Fruit fly (Drosophila melanogaster): ENCODE data around the gene Gcn2.

Gcn2 gene

DNA sequence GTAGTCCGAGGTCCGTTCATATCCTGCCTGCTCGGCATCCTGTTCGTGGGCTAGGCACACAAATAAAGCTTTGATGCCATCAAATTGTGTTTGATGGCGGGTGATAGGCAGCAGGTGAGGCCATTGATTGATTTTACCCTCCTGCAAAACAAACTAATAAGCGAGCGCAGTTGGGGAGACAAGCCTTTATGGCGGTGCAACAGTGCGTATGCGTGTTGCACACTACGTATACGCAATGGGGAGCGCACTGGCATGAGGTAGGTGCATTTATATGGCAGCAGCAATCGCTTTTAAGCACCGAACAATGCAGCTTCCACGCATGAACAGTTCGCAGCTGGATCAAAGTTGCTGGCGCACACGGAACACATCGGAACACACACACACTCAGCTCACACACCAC lies 15.0 kb upstream of the Gcn2 start:
- TF ChIP-seq Ets98B (GFP tag; IDR thresholded peaks at IDR 0.05), result no peak
- TF ChIP-seq EcR (GFP tag; optimal IDR thresholded peaks at IDR 0.05), result no peak
- TF ChIP-seq CG9948 (tag; optimal IDR thresholded peaks at IDR 0.05), result no peak
- TF ChIP-seq CG17806 (tag; optimal IDR thresholded peaks at IDR 0.05), result no peak
- TF ChIP-seq fd96Ca (GFP tag; IDR thresholded peaks at IDR 0.05), result no peak
- TF ChIP-seq CG32121 (GFP tag; IDR thresholded peaks at IDR 0.05), result no peak
- TF ChIP-seq Snoo (tag; optimal IDR thresholded peaks at IDR 0.05), result no peak
- TF ChIP-seq CG15710 (tag; optimal IDR thresholded peaks at IDR 0.05), result no peak
- no peak for TF ChIP-seq Pif1A (GFP tag; optimal IDR thresholded peaks at IDR 0.05)
- TF ChIP-seq rn (GFP tag; IDR thresholded peaks at IDR 0.05), result no peak
- TF ChIP-seq D1 (tag; optimal IDR thresholded peaks at IDR 0.05), result no peak
- no peak for TF ChIP-seq CG12605 (GFP tag; IDR thresholded peaks at IDR 0.05)
- no peak for TF ChIP-seq Pif1B (GFP tag; optimal IDR thresholded peaks at IDR 0.05)
- no peak for TF ChIP-seq CG34367 (tag; optimal IDR thresholded peaks at IDR 0.05)
- no peak for TF ChIP-seq CG8301 (tag; optimal IDR thresholded peaks at IDR 0.05)
- TF ChIP-seq CG13204 (GFP tag; optimal IDR thresholded peaks at IDR 0.05), result no peak
- TF ChIP-seq CG10348 (GFP tag; IDR thresholded peaks at IDR 0.05), result no peak
- TF ChIP-seq CG8159 (tag; optimal IDR thresholded peaks at IDR 0.05), result no peak

DNA sequence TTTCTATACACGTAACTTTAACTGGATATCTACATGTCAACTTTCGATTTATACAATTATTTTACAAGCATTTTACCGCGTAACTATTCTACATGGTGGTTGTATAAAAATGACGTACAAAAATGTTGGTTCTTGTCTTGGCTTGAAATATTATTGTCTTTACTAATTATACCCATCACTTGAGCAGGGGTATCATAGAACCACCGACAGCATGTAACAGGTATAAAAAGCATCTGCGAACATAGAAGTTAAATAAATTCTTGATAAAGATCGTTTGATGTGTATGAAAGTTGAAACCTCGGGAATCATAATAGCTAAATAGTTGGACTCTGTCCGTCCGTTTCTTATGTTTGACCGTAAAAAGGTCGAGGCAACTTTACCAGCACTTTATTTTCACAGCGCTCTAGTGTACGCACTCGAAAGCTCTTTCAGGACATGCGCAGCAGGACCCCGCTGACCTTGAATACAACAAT lies 14.2 kb upstream of the Gcn2 start:
- peak; percentile 30; the same call in 1 of the 2 replicates for TF ChIP-seq CG32121 (GFP tag; IDR thresholded peaks at IDR 0.05)
- TF ChIP-seq CG4496 (GFP tag; IDR thresholded peaks at IDR 0.05), result peak; percentile 78
- TF ChIP-seq CG13204 (GFP tag; optimal IDR thresholded peaks at IDR 0.05), result no peak
- TF ChIP-seq Snoo (tag; optimal IDR thresholded peaks at IDR 0.05), result no peak
- TF ChIP-seq CG8159 (tag; optimal IDR thresholded peaks at IDR 0.05), result peak; percentile 42
- TF ChIP-seq fd96Ca (GFP tag; IDR thresholded peaks at IDR 0.05), result peak; percentile 49; the same call in 1 of the 3 replicates
- peak; percentile 56 for TF ChIP-seq CG8301 (tag; optimal IDR thresholded peaks at IDR 0.05)
- peak; percentile 62 for TF ChIP-seq CG14655 (GFP tag; optimal IDR thresholded peaks at IDR 0.05)
- peak; percentile 60 for TF ChIP-seq CG15710 (tag; optimal IDR thresholded peaks at IDR 0.05)
- no peak for TF ChIP-seq gl (tag; optimal IDR thresholded peaks at IDR 0.05)
- TF ChIP-seq Pif1A (GFP tag; optimal IDR thresholded peaks at IDR 0.05), result peak; percentile 56
- peak; percentile 44 for TF ChIP-seq CG9948 (tag; optimal IDR thresholded peaks at IDR 0.05)
- peak; percentile 42 for TF ChIP-seq Pif1B (GFP tag; optimal IDR thresholded peaks at IDR 0.05)
- no peak for TF ChIP-seq CG17806 (tag; optimal IDR thresholded peaks at IDR 0.05)
- TF ChIP-seq CG34367 (tag; optimal IDR thresholded peaks at IDR 0.05), result peak; percentile 64
- peak; percentile 66 for TF ChIP-seq Ets98B (GFP tag; IDR thresholded peaks at IDR 0.05)
- TF ChIP-seq EcR (GFP tag; optimal IDR thresholded peaks at IDR 0.05), result no peak
- TF ChIP-seq CG10348 (GFP tag; IDR thresholded peaks at IDR 0.05), result no peak
- TF ChIP-seq rn (GFP tag; IDR thresholded peaks at IDR 0.05), result no peak
- peak; percentile 28 for TF ChIP-seq D1 (tag; optimal IDR thresholded peaks at IDR 0.05)
- TF ChIP-seq CG12605 (GFP tag; IDR thresholded peaks at IDR 0.05), result peak; percentile 34; the same call in 1 of the 2 replicates

DNA sequence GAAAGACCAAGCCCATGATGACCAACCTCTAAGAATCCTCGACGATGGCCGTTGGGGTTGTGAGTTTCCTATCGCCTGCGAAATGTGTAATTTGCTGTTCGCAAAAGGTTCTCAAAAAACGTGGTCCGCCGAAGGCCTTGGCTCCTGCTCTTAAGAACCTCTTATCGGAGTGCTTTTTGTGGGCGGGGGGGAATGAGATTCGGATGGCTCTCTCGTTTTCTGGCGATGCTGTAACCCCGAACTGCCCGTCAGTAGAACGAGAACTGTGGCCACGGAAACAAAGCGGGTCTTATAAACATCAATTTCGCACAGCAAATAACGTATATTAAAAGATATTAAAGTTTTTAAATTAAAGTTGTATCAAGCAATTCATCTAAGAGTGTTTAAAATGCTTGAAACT lies 13.6 kb upstream of the Gcn2 start, which contains the start of gene CG1607:
TSS of gene CG1607 (plus strand) at position 249 of the 400 bp plus-strand sequence.
- TF ChIP-seq CG15710 (tag; optimal IDR thresholded peaks at IDR 0.05), result no peak
- TF ChIP-seq CG12605 (GFP tag; IDR thresholded peaks at IDR 0.05), result no peak
- TF ChIP-seq rn (GFP tag; IDR thresholded peaks at IDR 0.05), result no peak
- no peak for TF ChIP-seq Ets98B (GFP tag; IDR thresholded peaks at IDR 0.05)
- TF ChIP-seq CG32121 (GFP tag; IDR thresholded peaks at IDR 0.05), result no peak
- TF ChIP-seq CG13204 (GFP tag; optimal IDR thresholded peaks at IDR 0.05), result no peak
- TF ChIP-seq gl (tag; optimal IDR thresholded peaks at IDR 0.05), result no peak
- TF ChIP-seq EcR (GFP tag; optimal IDR thresholded peaks at IDR 0.05), result no peak
- TF ChIP-seq fd96Ca (GFP tag; IDR thresholded peaks at IDR 0.05), result no peak
- no peak for TF ChIP-seq Pif1B (GFP tag; optimal IDR thresholded peaks at IDR 0.05)
- no peak for TF ChIP-seq CG4496 (GFP tag; IDR thresholded peaks at IDR 0.05)
- TF ChIP-seq CG14655 (GFP tag; optimal IDR thresholded peaks at IDR 0.05), result no peak
- TF ChIP-seq CG34367 (tag; optimal IDR thresholded peaks at IDR 0.05), result no peak
- TF ChIP-seq CG8301 (tag; optimal IDR thresholded peaks at IDR 0.05), result no peak
- TF ChIP-seq CG9948 (tag; optimal IDR thresholded peaks at IDR 0.05), result no peak
- no peak for TF ChIP-seq D1 (tag; optimal IDR thresholded peaks at IDR 0.05)
- no peak for TF ChIP-seq Snoo (tag; optimal IDR thresholded peaks at IDR 0.05)
- no peak for TF ChIP-seq CG8159 (tag; optimal IDR thresholded peaks at IDR 0.05)
- no peak for TF ChIP-seq Pif1A (GFP tag; optimal IDR thresholded peaks at IDR 0.05)
- no peak for TF ChIP-seq CG17806 (tag; optimal IDR thresholded peaks at IDR 0.05)

DNA sequence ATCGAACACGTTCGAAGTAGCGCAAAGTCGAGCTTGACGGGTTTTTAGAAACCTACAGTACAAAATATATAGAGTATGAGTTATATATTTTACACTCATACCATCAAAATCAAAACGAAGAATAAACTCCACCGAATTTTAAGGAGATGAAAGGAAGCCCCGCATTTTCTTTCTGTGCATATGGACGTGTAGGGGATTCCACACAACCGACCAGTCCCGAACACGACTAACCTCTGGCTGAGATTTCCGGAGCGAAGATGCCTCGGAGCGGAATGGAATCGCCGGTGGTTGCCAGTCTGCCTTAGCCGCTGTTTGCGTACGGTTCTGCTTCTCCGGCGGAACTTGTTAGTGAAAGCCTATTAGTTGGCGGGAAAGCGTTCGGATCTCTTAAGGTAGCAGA lies 11.4 kb upstream of the Gcn2 start:
- TF ChIP-seq Pif1B (GFP tag; optimal IDR thresholded peaks at IDR 0.05) (peak; percentile 98), CG15710 (tag; optimal IDR thresholded peaks at IDR 0.05) (peak; percentile 90), CG17806 (tag; optimal IDR thresholded peaks at IDR 0.05) (peak; percentile 97), rn (GFP tag; IDR thresholded peaks at IDR 0.05) (peak; percentile 97), D1 (tag; optimal IDR thresholded peaks at IDR 0.05) (peak; percentile 81), CG10348 (GFP tag; IDR thresholded peaks at IDR 0.05) (peak; percentile 89), CG8159 (tag; optimal IDR thresholded peaks at IDR 0.05) (peak; percentile 93), fd96Ca (GFP tag; IDR thresholded peaks at IDR 0.05) (peak; percentile 99), CG8301 (tag; optimal IDR thresholded peaks at IDR 0.05) (peak; percentile 99), CG14655 (GFP tag; optimal IDR thresholded peaks at IDR 0.05) (peak; percentile 99), CG4496 (GFP tag; IDR thresholded peaks at IDR 0.05) (peak; percentile 99), CG13204 (GFP tag; optimal IDR thresholded peaks at IDR 0.05) (no peak), CG12605 (GFP tag; IDR thresholded peaks at IDR 0.05) (peak; percentile 97), gl (tag; optimal IDR thresholded peaks at IDR 0.05) (peak; percentile 91), Ets98B (GFP tag; IDR thresholded peaks at IDR 0.05) (peak; percentile 98), CG9948 (tag; optimal IDR thresholded peaks at IDR 0.05) (peak; percentile 97), Snoo (tag; optimal IDR thresholded peaks at IDR 0.05) (peak; percentile 98), EcR (GFP tag; optimal IDR thresholded peaks at IDR 0.05) (no peak), CG34367 (tag; optimal IDR thresholded peaks at IDR 0.05) (peak; percentile 93), CG32121 (GFP tag; IDR thresholded peaks at IDR 0.05) (peak; percentile 99), Pif1A (GFP tag; optimal IDR thresholded peaks at IDR 0.05) (peak; percentile 98)

DNA sequence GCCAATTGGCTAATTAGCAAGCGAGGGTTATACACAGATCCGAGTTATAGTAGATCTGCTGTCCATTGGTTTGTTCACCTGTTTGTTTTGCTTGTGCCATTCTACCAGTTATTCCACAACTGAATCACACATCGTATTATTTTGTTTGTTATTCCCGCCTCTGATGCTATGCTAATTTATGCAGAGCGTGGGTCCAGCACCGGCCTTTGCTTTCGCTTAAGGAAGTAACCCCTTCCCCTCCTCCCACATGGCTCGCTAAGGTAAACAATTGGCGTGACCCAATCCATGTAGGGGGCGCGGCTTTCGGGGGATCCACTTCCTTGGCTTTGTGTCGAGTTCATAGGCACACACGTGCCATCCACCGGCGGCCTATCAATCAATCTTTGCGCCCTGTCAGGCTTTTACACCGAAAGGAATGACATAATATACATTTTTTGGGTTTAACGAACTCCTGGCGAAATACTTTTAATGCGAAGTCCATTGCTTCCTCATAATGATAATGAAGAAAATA lies 9.6 kb upstream of the Gcn2 start:
- TF ChIP-seq CG32121 (GFP tag; IDR thresholded peaks at IDR 0.05), result no peak
- peak; percentile 30 for TF ChIP-seq EcR (GFP tag; optimal IDR thresholded peaks at IDR 0.05)

Measured in whole organism, pupa.